Worm (Caenorhabditis elegans): ENCODE results near the gene T28F3.8.

T28F3.8 gene

DNA sequence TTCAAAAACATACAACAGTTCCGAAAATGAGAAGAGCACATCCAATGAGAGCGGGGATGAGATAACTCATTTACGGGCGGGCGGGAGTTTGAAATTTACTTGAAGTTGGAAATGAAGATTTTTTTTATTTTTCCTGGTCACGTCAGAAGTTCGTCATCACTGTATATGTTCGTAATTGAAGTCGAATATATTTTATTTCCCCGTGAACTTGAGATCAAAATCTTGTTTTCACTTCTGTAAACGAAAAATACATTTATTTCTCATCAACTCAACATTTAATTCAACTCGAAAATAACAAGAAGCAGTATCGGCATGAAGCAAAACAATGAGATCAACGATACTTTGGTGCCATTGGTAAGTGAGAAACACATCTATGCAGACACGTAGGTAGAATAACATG lies 9.3 kb upstream of the T28F3.8 start, which contains the start of gene C49C3.20:
Gene C49C3.20 (minus strand): TSS at position 101 of the 400 bp plus-strand sequence.
- peak; percentile 60 for TF ChIP-seq aha-1 (tag)
- TF ChIP-seq skn-1 (tag; optimal IDR thresholded peaks at IDR 0.05): no peak

DNA sequence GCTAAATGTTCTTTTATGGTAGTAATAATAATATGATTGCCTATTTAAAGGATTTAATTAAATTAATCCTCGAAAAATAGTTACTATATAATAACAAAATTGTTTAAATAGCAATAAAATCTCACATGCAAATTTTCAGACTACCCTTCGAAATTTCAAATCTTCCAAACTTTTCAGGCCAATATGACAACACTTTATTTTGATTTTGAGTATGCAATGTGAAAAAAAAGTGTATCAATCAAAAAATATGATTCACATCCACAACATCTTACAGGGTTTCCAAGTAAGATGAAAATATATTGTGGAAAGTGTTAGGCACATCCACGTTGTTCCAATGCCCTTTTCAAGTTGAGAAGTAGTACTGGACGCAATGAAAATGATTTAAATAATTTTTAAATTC lies 4.7 kb upstream of the T28F3.8 start, which contains the start of gene snf-9:
Gene snf-9 (plus strand): TSS at position 301 of the 400 bp plus-strand sequence.
- TF ChIP-seq unc-62 (GFP tag; optimal IDR thresholded peaks at IDR 0.05 in 1 of 2) (peak in 1 of 2 experiments; percentile 15), unc-62 (tag; optimal IDR thresholded peaks at IDR 0.05) (no peak), lin-15B (tag; optimal IDR thresholded peaks at IDR 0.05) (no peak)

DNA sequence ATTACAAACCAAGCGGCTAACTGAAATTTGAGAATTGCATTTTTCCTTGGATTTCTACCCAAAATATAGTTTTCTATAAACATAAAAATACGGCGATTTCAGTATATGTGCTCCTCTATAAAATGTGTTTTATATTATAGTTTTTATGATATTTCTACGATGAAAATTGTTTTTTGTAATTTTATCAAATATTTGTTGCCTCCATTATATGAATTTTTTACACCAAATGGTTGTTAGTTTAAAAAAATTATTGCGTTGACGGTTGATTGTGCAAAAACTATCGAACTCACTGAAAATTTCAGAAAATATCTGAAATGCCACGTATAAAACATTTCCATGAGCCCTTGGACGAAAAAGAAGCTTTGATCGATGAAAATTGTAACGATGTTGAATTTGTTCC lies 1.1 kb upstream of the T28F3.8 start, which contains the start of gene T28F3.9:
Gene T28F3.9 (plus strand): TSS at position 301 of the 400 bp plus-strand sequence.
- TF ChIP-seq ceh-28 (tag; optimal IDR thresholded peaks at IDR 0.05): no peak
- no peak for TF ChIP-seq rbr-2 (tag; optimal IDR thresholded peaks at IDR 0.05)
- TF ChIP-seq fos-1 (tag; optimal IDR thresholded peaks at IDR 0.05): no peak
- no peak for TF ChIP-seq madf-5 (GFP tag; IDR thresholded peaks at IDR 0.05)
- no peak for TF ChIP-seq snpc-4 (tag; optimal IDR thresholded peaks at IDR 0.05)
- TF ChIP-seq mes-2 (tag; optimal IDR thresholded peaks at IDR 0.05; ENCODE audit: poor library complexity, severe bottlenecking): no peak
- TF ChIP-seq daf-12 (tag; optimal IDR thresholded peaks at IDR 0.05): no peak
- no peak for TF ChIP-seq Y48G9A.11 (GFP tag; IDR thresholded peaks at IDR 0.05)
- no peak for TF ChIP-seq F10B5.3 (tag; optimal IDR thresholded peaks at IDR 0.05)
- no peak for TF ChIP-seq lin-1 (GFP tag; IDR thresholded peaks at IDR 0.05)
- TF ChIP-seq snpc-1.2 (GFP tag; IDR thresholded peaks at IDR 0.05): no peak
- no peak for TF ChIP-seq daf-16 (GFP tag; optimal IDR thresholded peaks at IDR 0.05)
- no peak for TF ChIP-seq daf-16 (tag; optimal IDR thresholded peaks at IDR 0.05)
- no peak for TF ChIP-seq lin-15B (tag; optimal IDR thresholded peaks at IDR 0.05)
- TF ChIP-seq ceh-82 (tag; optimal IDR thresholded peaks at IDR 0.05): no peak

DNA sequence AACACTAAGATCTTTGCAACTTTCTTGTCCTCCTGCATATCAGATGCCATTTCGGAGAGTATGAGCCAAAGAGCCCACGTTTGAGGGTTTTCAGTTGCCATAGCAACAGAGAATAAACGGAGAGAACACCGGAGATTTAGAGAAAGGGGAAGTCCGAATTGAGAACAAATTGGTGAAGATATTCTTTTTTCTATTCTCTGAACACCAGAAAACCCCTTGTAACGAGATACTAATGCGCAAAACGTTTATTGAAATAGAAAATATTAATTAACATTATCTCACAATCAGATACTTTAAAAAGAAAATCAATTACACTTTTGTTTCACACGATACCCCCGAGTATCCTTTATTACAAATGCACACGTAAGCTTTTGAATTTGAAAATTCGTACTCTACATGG lies 5.2 kb downstream of the T28F3.8 start, which contains the start of gene ifta-2:
Gene ifta-2 (minus strand): TSS at position 101 of the 400 bp plus-strand sequence.
- TF ChIP-seq unc-62 (GFP tag; optimal IDR thresholded peaks at IDR 0.05 in 1 of 2): peak in 1 of 2 experiments; percentile 72
- TF ChIP-seq unc-62 (tag; optimal IDR thresholded peaks at IDR 0.05): no peak
- no peak for TF ChIP-seq nhr-25 (tag; optimal IDR thresholded peaks at IDR 0.05; ENCODE audit: borderline replicate concordance, insufficient read depth)

DNA sequence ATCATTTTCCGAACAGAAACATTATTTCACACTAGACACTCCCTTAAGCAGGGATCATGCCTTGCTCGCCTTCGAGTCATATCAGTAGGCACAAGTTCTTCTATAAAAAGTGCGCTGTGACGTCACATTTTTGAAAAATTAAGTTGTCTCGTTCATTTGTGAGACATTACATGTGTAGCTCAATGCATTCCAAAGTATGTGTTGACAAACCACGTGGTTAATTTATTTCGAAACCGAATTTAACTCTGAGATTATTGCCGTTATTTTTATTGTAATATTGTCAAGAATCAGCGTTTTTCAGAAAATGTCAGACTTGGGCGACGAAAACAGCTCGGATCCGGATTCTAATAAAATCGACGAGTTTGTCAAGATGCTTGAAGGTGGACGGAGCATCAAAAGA lies 12.6 kb downstream of the T28F3.8 start, which contains the start of gene T28F3.5:
Gene T28F3.5 (plus strand): TSS at position 301 of the 400 bp plus-strand sequence.
- TF ChIP-seq ZK546.5 (tag; optimal IDR thresholded peaks at IDR 0.05): no peak
- TF ChIP-seq aha-1 (tag): peak; percentile 1

DNA sequence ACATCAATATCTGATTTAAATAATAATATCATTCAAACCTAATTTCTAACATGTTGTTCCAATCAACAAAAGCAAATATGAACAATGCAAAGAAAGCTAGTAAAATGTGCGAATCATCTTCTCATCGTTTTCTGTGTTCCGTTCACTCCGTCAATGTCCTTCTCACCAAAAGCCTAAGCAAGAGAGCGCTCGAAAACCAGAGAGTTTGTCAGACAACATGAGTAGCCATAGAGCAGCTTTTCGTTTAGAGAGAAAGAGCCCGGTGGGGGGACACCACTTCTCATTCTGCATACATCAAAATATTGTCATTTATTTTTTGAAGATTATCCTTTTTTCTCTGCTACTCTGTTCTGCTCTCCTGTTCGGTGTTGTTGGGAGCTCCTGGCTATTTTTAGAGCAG lies 13.4 kb downstream of the T28F3.8 start:
- TF ChIP-seq zip-2 (tag; optimal IDR thresholded peaks at IDR 0.05) (no peak), rbr-2 (tag; optimal IDR thresholded peaks at IDR 0.05) (peak; percentile 38), spr-1 (tag; optimal IDR thresholded peaks at IDR 0.05) (no peak), fkh-10 (GFP tag; optimal IDR thresholded peaks at IDR 0.05) (peak; percentile 20), ceh-28 (tag; optimal IDR thresholded peaks at IDR 0.05) (no peak), zfp-3 (GFP tag; conservative IDR thresholded peaks at IDR 0.05) (no peak), lsy-2 (tag; optimal IDR thresholded peaks at IDR 0.05) (no peak), egl-43 (GFP tag; IDR thresholded peaks at IDR 0.05) (no peak), ceh-44 (GFP tag; IDR thresholded peaks at IDR 0.05) (no peak), ceh-82 (tag; optimal IDR thresholded peaks at IDR 0.05) (no peak), ZK337.2 (GFP tag; IDR thresholded peaks at IDR 0.05) (no peak)

DNA sequence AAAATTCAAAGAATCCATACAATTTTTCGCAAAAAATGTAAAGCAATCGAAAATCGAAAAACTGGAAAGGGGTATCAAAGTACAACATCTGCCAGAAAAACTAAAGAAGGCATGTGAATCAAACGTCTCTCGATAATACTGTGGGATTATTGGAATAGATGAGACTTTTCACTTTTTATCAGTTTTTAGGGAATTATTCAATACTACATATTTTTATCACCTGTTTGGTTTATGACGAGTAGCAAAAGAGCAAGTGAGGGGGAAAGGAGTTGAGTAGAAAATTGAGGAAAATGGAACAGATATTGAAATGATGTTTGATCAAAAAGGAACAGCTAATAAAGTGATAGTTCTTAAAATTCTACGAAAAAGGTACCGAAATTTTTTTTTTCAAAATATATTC lies 14.1 kb downstream of the T28F3.8 start:
- TF ChIP-seq nhr-237 (tag; optimal IDR thresholded peaks at IDR 0.05): no peak
- peak; percentile 14 for TF ChIP-seq pqm-1 (tag; optimal IDR thresholded peaks at IDR 0.05)
- no peak for TF ChIP-seq unc-130 (GFP tag; optimal IDR thresholded peaks at IDR 0.05)
- 0 out of 2 replicates have a peak, but pooled peaks have one; percentile 26 for TF ChIP-seq dmd-6 (GFP tag; IDR thresholded peaks at IDR 0.05)
- TF ChIP-seq T26A8.4 (GFP tag; IDR thresholded peaks at IDR 0.05): no peak
- peak; percentile 53 for TF ChIP-seq aha-1 (tag)
- peak; percentile 37 for TF ChIP-seq dve-1 (tag; optimal IDR thresholded peaks at IDR 0.05; ENCODE audit: insufficient read depth)
- TF ChIP-seq ceh-62 (tag; optimal IDR thresholded peaks at IDR 0.05): no peak
- TF ChIP-seq egl-27 (tag; optimal IDR thresholded peaks at IDR 0.05): no peak
